Fruit fly (Drosophila melanogaster): ENCODE data around the gene Eig71Ej.

DNA sequence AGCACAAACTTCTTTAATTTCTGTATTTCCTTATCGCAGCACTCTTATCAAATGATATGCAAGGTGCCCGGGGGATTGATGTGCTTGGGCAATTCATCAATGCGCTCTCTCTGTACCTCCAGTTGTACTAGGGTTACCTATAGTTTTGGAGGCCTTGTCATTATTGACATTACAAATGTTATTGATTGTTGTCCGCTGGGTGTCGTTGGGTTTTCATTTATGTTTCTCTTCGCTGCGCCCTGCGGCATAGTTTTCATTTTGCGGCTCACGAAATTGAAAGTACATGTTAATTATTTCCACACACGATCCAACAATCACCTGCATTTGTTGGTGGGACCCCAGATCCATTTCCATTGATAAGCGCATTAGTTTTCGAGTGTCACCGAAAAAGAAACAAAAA, 45.4 kb upstream of the Eig71Ej start:
- TF ChIP-seq pan (optimal IDR thresholded peaks at IDR 0.05) (no peak), Dll (optimal IDR thresholded peaks at IDR 0.05) (no peak)
